Worm (Caenorhabditis elegans) whole organism, L1 larva: Measurements from ENCODE around the gene ugt-30.

Experiments
- C04F5.9 ChIP-seq: sonication (generic microtip); optimal IDR thresholded peaks from 2 replicates; lab custom pipeline; 2016; ENCODE audit warnings: missing genetic modification characterization, missing compliant biosample characterization
- C16A3.4 ChIP-seq: fragments of 150-350 bp; optimal IDR thresholded peaks from 2 replicates; lab custom pipeline; 2014; ENCODE audit warnings: missing biosample characterization, missing genetic modification characterization
- C34B4.2 ChIP-seq: sonication (generic microtip); optimal IDR thresholded peaks from 2 replicates; lab custom pipeline; 2017; ENCODE audit warnings: mild to moderate bottlenecking, missing genetic modification characterization, missing compliant biosample characterization
- F16B12.6 ChIP-seq: fragments of 150-350 bp; optimal IDR thresholded peaks from 2 replicates; lab custom pipeline; 2014; ENCODE audit warnings: missing biosample characterization, missing genetic modification characterization
- Y116A8C.19 ChIP-seq: sonication (generic microtip); optimal IDR thresholded peaks from 2 replicates; lab custom pipeline; 2016; ENCODE audit warnings: missing compliant biosample characterization, missing genetic modification characterization, borderline replicate concordance
- ama-1 ChIP-seq: fragments of 150-350 bp; optimal IDR thresholded peaks from 2 replicates; lab custom pipeline; 2014
- blmp-1 ChIP-seq: fragments of 150-350 bp; optimal IDR thresholded peaks from 2 replicates; lab custom pipeline; 2014; ENCODE audit warnings: missing biosample characterization, missing genetic modification characterization
- ceh-63 ChIP-seq: fragments of 200-800 bp; sonication (Bioruptor generic); optimal IDR thresholded peaks from 2 replicates; lab custom pipeline; 2018; ENCODE audit warnings: mild to moderate bottlenecking, missing genetic modification characterization, missing compliant biosample characterization
- ceh-82 ChIP-seq, 3 experiments: fragments of 150-350 bp in 1 of 3; sonication (generic microtip) in 2 of 3; optimal IDR thresholded peaks; 2 replicates each; lab custom pipeline; 2014 to 2017; ENCODE audit warnings: missing biosample characterization in 3 of 3, missing genetic modification characterization in 3 of 3
- ceh-88 ChIP-seq: fragments of 200-800 bp; sonication (Bioruptor generic); IDR thresholded peaks from 2 replicates; pipeline ENCODE4 v1.3.6; 2022; ENCODE audit warnings: missing genetic modification characterization, missing compliant biosample characterization
- dpl-1 ChIP-seq, 3 experiments: fragments of 150-350 bp in 2 of 3; sonication (generic microtip) in 1 of 3; optimal IDR thresholded peaks; 2 replicates each; lab custom pipeline; 2014 to 2017; ENCODE audit warnings: missing biosample characterization in 3 of 3, missing genetic modification characterization in 3 of 3, missing genetic modification reagents in 3 of 3
- dsc-1 ChIP-seq: sonication (generic microtip); optimal IDR thresholded peaks from 2 replicates; lab custom pipeline; 2016; ENCODE audit warnings: mild to moderate bottlenecking, missing genetic modification characterization, missing compliant biosample characterization
- efl-1 ChIP-seq, 4 experiments: fragments of 150-350 bp; optimal IDR thresholded peaks in 3 of 4; peaks in 1 of 4; 1 replicate in 1 of 4; 2 replicates in 3 of 4; lab custom pipeline; 2014; ENCODE audit warnings: missing biosample characterization in 2 of 4, missing genetic modification characterization in 2 of 4, missing genetic modification reagents in 2 of 4
- elt-2 ChIP-seq: sonication (generic microtip); optimal IDR thresholded peaks from 2 replicates; lab custom pipeline; 2016; ENCODE audit warnings: missing genetic modification characterization, mild to moderate bottlenecking, inconsistent platforms, missing compliant biosample characterization, missing genetic modification reagents
- ets-5 ChIP-seq: fragments of 200-800 bp; sonication (Bioruptor generic); IDR thresholded peaks from 2 replicates; pipeline ENCODE4 v1.3.6; 2022; ENCODE audit warnings: missing genetic modification characterization, missing compliant biosample characterization
- fkh-10 ChIP-seq: sonication (generic microtip); optimal IDR thresholded peaks from 2 replicates; lab custom pipeline; 2017; ENCODE audit warnings: missing biosample characterization, missing genetic modification reagents, missing genetic modification characterization
- fkh-8 ChIP-seq: sonication (generic microtip); optimal IDR thresholded peaks from 2 replicates; lab custom pipeline; 2016; ENCODE audit warnings: mild to moderate bottlenecking, missing genetic modification characterization, missing compliant biosample characterization
- grh-1 ChIP-seq: fragments of 200-800 bp; sonication (Bioruptor generic); IDR thresholded peaks from 2 replicates; pipeline ENCODE4 v1.3.6; 2022; ENCODE audit warnings: missing genetic modification reagents, missing genetic modification characterization, missing compliant biosample characterization
- isw-1 ChIP-seq: fragments of 200-800 bp; sonication (Bioruptor generic); IDR thresholded peaks from 2 replicates; pipeline ENCODE4 v1.3.6; 2022; ENCODE audit warnings: missing genetic modification characterization, missing compliant biosample characterization
- jun-1 ChIP-seq: fragments of 150-350 bp; optimal IDR thresholded peaks from 2 replicates; lab custom pipeline; 2014; ENCODE audit warnings: missing biosample characterization, missing genetic modification reagents, missing genetic modification characterization
- lin-13 ChIP-seq: fragments of 150-350 bp; optimal IDR thresholded peaks from 2 replicates; lab custom pipeline; 2014; ENCODE audit warnings: missing biosample characterization, missing genetic modification reagents, missing genetic modification characterization
- lin-35 ChIP-seq, 2 experiments: fragments of 150-350 bp; optimal IDR thresholded peaks; 2 replicates each; lab custom pipeline; 2014; ENCODE audit warnings: missing biosample characterization in 2 of 2, missing genetic modification characterization in 2 of 2, missing genetic modification reagents in 2 of 2
- lin-39 ChIP-seq: fragments of 150-350 bp; optimal IDR thresholded peaks from 2 replicates; lab custom pipeline; 2014; ENCODE audit warnings: missing biosample characterization, missing genetic modification reagents, missing genetic modification characterization
- lir-3 ChIP-seq: sonication (generic microtip); optimal IDR thresholded peaks from 2 replicates; lab custom pipeline; 2016; ENCODE audit warnings: mild to moderate bottlenecking, missing genetic modification characterization, moderate library complexity, missing compliant biosample characterization; ENCODE audit not compliant: poor library complexity
- lsy-2 ChIP-seq, 2 experiments: fragments of 150-350 bp; optimal IDR thresholded peaks; 2 replicates each; lab custom pipeline; 2014; ENCODE audit warnings: missing biosample characterization in 2 of 2, missing genetic modification characterization in 2 of 2
- mab-9 ChIP-seq: fragments of 200-800 bp; sonication (Bioruptor generic); IDR thresholded peaks from 2 replicates; pipeline ENCODE4 v1.3.6; 2022; ENCODE audit warnings: missing genetic modification reagents, missing genetic modification characterization, missing compliant biosample characterization
- nhr-11 ChIP-seq: fragments of 150-350 bp; optimal IDR thresholded peaks from 2 replicates; lab custom pipeline; 2014; ENCODE audit warnings: missing biosample characterization, missing genetic modification characterization
- nhr-12 ChIP-seq: sonication (generic microtip); optimal IDR thresholded peaks from 2 replicates; lab custom pipeline; 2017; ENCODE audit warnings: missing biosample characterization, missing genetic modification characterization
- nhr-19 ChIP-seq: fragments of 200-800 bp; sonication (Bioruptor generic); conservative IDR thresholded peaks from 2 replicates; pipeline ENCODE4 v1.3.6; 2022; ENCODE audit warnings: missing genetic modification characterization, missing compliant biosample characterization
- nhr-237 ChIP-seq: fragments of 150-350 bp; optimal IDR thresholded peaks from 2 replicates; lab custom pipeline; 2014; ENCODE audit warnings: missing biosample characterization, missing genetic modification characterization
- nhr-47 ChIP-seq: sonication (generic microtip); optimal IDR thresholded peaks from 2 replicates; lab custom pipeline; 2016; ENCODE audit warnings: mild to moderate bottlenecking, missing genetic modification characterization, moderate library complexity, missing compliant biosample characterization
- nhr-76 ChIP-seq: sonication (generic microtip); optimal IDR thresholded peaks from 2 replicates; lab custom pipeline; 2017; ENCODE audit warnings: missing biosample characterization, missing genetic modification characterization
- nhr-90 ChIP-seq: sonication (generic microtip); optimal IDR thresholded peaks from 2 replicates; lab custom pipeline; 2016; ENCODE audit warnings: mild to moderate bottlenecking, missing genetic modification characterization, missing compliant biosample characterization; ENCODE audit not compliant: poor library complexity
- pag-3 ChIP-seq: sonication (generic microtip); optimal IDR thresholded peaks from 2 replicates; lab custom pipeline; 2017; ENCODE audit warnings: missing genetic modification characterization, mild to moderate bottlenecking, missing compliant biosample characterization, antibody characterized with exemption, borderline replicate concordance; ENCODE audit not compliant: insufficient read depth
- pax-3 ChIP-seq: fragments of 200-800 bp; sonication (Bioruptor generic); optimal IDR thresholded peaks from 2 replicates; lab custom pipeline; 2018; ENCODE audit warnings: mild to moderate bottlenecking, missing genetic modification characterization, moderate library complexity, missing compliant biosample characterization
- skn-1 ChIP-seq: fragments of 150-350 bp; optimal IDR thresholded peaks from 2 replicates; lab custom pipeline; 2014; ENCODE audit warnings: missing biosample characterization, missing genetic modification characterization
- snpc-4 ChIP-seq: fragments of 150-350 bp; optimal IDR thresholded peaks from 2 replicates; lab custom pipeline; 2014; ENCODE audit warnings: missing biosample characterization, missing genetic modification characterization
- snu-23 ChIP-seq: sonication (generic microtip); optimal IDR thresholded peaks from 2 replicates; lab custom pipeline; 2016; ENCODE audit warnings: missing genetic modification characterization, missing compliant biosample characterization
- sox-4 ChIP-seq: sonication (generic microtip); optimal IDR thresholded peaks from 2 replicates; lab custom pipeline; 2016; ENCODE audit warnings: missing genetic modification characterization, missing compliant biosample characterization
- sptf-1 ChIP-seq: fragments of 150-350 bp; optimal IDR thresholded peaks from 2 replicates; lab custom pipeline; 2014; ENCODE audit warnings: missing biosample characterization, missing genetic modification characterization
- swsn-7 ChIP-seq: sonication (generic microtip); optimal IDR thresholded peaks from 2 replicates; lab custom pipeline; 2016; ENCODE audit warnings: missing genetic modification characterization, missing compliant biosample characterization
- tbx-2 ChIP-seq: sonication (generic microtip); optimal IDR thresholded peaks from 2 replicates; lab custom pipeline; 2016; ENCODE audit warnings: missing genetic modification characterization, missing compliant biosample characterization
- unc-130 ChIP-seq: fragments of 150-350 bp; optimal IDR thresholded peaks from 2 replicates; lab custom pipeline; 2017; ENCODE audit warnings: missing biosample characterization, missing genetic modification characterization, inconsistent platforms
- unc-30 ChIP-seq: sonication (generic microtip); optimal IDR thresholded peaks from 2 replicates; lab custom pipeline; 2017; ENCODE audit warnings: missing biosample characterization, missing genetic modification characterization
- unc-86 ChIP-seq: sonication (generic microtip); optimal IDR thresholded peaks from 2 replicates; lab custom pipeline; 2016; ENCODE audit warnings: missing genetic modification characterization, missing compliant biosample characterization
- unc-98 ChIP-seq: fragments of 200-800 bp; sonication (Bioruptor generic); IDR thresholded peaks from 2 replicates; pipeline ENCODE4 v1.3.6; 2022; ENCODE audit warnings: missing genetic modification characterization, missing compliant biosample characterization
- ztf-4 ChIP-seq: fragments of 150-350 bp; optimal IDR thresholded peaks from 2 replicates; lab custom pipeline; 2014; ENCODE audit warnings: missing biosample characterization, missing genetic modification characterization

Gene ugt-30

DNA sequence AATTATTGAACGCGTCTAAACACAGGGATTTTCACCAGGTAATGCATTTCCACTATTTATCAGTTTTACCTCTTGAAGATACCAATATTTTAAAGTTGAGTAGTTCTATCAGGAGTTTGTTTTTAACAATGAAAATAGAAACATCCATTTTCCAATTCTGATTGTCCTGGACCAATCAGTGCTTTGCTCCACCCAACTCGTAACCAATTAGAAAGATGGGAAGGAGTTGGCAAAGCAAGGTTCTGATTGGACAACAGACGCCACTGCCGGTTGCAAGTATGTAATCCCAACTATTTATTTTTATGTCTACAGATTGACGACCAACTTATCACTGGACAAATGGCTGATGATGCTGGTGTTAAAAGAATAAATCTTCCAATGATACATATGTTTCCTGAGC is 25.1 kb upstream of the ugt-30 start:
- TF ChIP-seq sox-4 (tag; lab: Kevin White, UChicago): no peak
- TF ChIP-seq blmp-1 (tag; lab: Kevin White, UChicago): no peak
- no peak for TF ChIP-seq ets-5 (GFP tag; lab: Robert Waterston, UW)
- no peak for TF ChIP-seq nhr-76 (tag; lab: Kevin White, UChicago)
- TF ChIP-seq nhr-12 (tag; lab: Kevin White, UChicago): no peak
- no peak for TF ChIP-seq F16B12.6 (tag; lab: Kevin White, UChicago)
- TF ChIP-seq nhr-47 (tag; lab: Kevin White, UChicago): no peak

DNA sequence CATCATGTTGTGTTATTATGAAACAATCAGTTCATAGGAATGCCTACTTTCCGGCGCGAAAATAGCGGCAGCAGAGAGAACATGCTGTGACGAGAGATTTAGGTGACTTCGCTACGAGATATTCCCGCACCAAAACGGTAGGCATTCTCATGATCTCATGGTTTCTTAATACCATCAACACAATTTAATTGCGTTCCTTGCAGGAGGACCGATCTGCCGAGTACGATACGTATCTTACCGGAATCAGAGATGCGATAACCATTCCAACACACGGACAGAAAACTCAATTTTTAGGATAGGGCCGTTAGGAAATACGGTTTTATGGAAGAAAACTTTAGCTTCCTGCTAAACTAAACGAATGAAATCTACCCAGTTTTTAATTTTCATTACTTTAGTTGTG is 23.7 kb upstream of the ugt-30 start, which contains the start of gene T09F5.1:
TSS of gene T09F5.1 (plus strand) at position 301 of the 400 bp plus-strand sequence.
- TF ChIP-seq Y116A8C.19 (tag; lab: Kevin White, UChicago) (no peak), dsc-1 (no peak), unc-30 (no peak), snu-23 (GFP tag; lab: Kevin White, UChicago) (no peak), unc-86 (no peak), elt-2 (tag; lab: Kevin White, UChicago) (no peak), tbx-2 (no peak), jun-1 (tag; lab: Kevin White, UChicago) (no peak), nhr-76 (tag; lab: Kevin White, UChicago) (no peak), ceh-82 (tag; optimal IDR thresholded peaks at IDR 0.05; lab: Kevin White, UChicago) (no peak)

DNA sequence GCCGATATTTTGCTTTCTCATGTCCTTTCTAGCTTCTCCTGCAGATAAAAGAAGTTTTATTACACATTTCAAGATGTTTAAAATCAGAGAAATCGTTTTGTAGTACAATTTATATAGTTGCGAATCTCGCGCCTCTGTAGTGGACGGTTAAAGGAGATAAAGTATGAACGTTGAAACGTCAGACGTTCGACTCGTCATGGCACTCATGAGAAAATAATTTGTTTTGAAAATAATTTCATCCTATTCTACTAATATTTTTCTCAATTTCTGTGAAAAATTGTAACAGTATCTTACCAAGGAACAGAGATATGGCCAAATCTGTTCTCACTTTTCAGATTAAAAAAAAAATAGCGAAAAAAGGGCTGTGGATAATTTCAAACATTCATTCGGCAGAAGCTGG is 22.7 kb upstream of the ugt-30 start, which contains the start of gene T09F5.20:
TSS of gene T09F5.20 (minus strand) at position 101 of the 400 bp plus-strand sequence.
- TF ChIP-seq lin-35 (GFP tag; optimal IDR thresholded peaks at IDR 0.05; lab: Kevin White, UChicago): no peak
- no peak for TF ChIP-seq dpl-1 (GFP tag; optimal IDR thresholded peaks at IDR 0.05; lab: Kevin White, UChicago)
- no peak for TF ChIP-seq ceh-88 (GFP tag; lab: Robert Waterston, UW)
- TF ChIP-seq lsy-2 (tag; optimal IDR thresholded peaks at IDR 0.05; lab: Kevin White, UChicago): no peak
- no peak for TF ChIP-seq nhr-90
- no peak for TF ChIP-seq C16A3.4 (tag; lab: Kevin White, UChicago)
- no peak for TF ChIP-seq ztf-4 (tag; lab: Kevin White, UChicago)
- TF ChIP-seq pag-3 (tag; lab: Kevin White, UChicago): no peak
- no peak for TF ChIP-seq fkh-10
- TF ChIP-seq grh-1 (GFP tag; lab: Robert Waterston, UW): no peak
- TF ChIP-seq nhr-11 (tag; lab: Kevin White, UChicago): no peak
- no peak for TF ChIP-seq tbx-2
- no peak for TF ChIP-seq nhr-47 (tag; lab: Kevin White, UChicago)
- no peak for TF ChIP-seq nhr-19 (GFP tag; lab: Robert Waterston, UW)
- TF ChIP-seq, all 84 proteins: peak for 0

DNA sequence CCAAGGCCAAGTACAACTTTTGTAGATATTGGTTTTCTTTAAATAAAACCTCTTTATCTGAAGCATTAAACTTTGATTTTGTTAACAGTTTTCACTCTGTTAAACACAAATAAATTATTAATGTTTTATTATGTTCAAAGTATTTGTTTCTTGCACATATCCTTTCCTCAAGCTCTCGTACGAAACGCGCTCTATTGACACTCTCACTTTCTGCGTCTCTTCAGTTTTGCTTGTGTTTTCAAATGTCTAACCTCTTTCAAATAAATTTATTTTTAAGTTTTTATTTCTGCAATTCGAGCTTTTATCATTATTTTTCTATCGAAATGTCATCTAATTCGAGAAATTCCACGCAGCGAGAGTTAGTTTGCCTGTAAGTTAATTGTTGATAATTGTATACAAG is 18.7 kb upstream of the ugt-30 start, which contains the start of gene K08F9.4:
TSS of gene K08F9.4 (plus strand) at position 222 of the 400 bp plus-strand sequence.
- TF ChIP-seq unc-98 (no peak), ama-1 (no peak), mab-9 (GFP tag; lab: Robert Waterston, UW) (no peak), Y116A8C.19 (tag; lab: Kevin White, UChicago) (no peak), isw-1 (GFP tag; lab: Robert Waterston, UW) (no peak), efl-1 (optimal IDR thresholded peaks at IDR 0.05; lab: Kevin White, UChicago) (peak; percentile 82 to 83), efl-1 (GFP tag; optimal IDR thresholded peaks at IDR 0.05 in 1 of 2; lab: Kevin White, UChicago) (peak; percentile 72 to 95), skn-1 (tag; lab: Kevin White, UChicago) (peak; percentile 70), pax-3 (no peak), unc-130 (tag; lab: Kevin White, UChicago) (peak; percentile 70), snpc-4 (tag; lab: Kevin White, UChicago) (peak; percentile 72), grh-1 (GFP tag; lab: Robert Waterston, UW) (peak; percentile 31; the same call in 1 of the 2 replicates), fkh-8 (tag; lab: Kevin White, UChicago) (peak; percentile 13), C34B4.2 (tag; lab: Kevin White, UChicago) (no peak), nhr-237 (peak; percentile 55), lir-3 (tag; lab: Kevin White, UChicago) (peak; percentile 46), sptf-1 (tag; lab: Kevin White, UChicago) (no peak), lin-13 (GFP tag; lab: Kevin White, UChicago) (peak; percentile 20), ceh-63 (no peak), ztf-4 (tag; lab: Kevin White, UChicago) (no peak), swsn-7 (tag; lab: Kevin White, UChicago) (peak; percentile 51), C04F5.9 (no peak), lin-39 (tag; lab: Kevin White, UChicago) (no peak), F16B12.6 (tag; lab: Kevin White, UChicago) (peak; percentile 38), lin-35 (GFP tag; optimal IDR thresholded peaks at IDR 0.05; lab: Kevin White, UChicago) (peak; percentile 75 to 85)
